Worm (Caenorhabditis elegans) whole organism, early embryonic: ENCODE measurements around the gene F22E5.9.

ENCODE experiments used
- B0310.2 ChIP-seq: sonication (generic microtip); optimal IDR thresholded peaks from 2 replicates; lab custom pipeline; 2016; ENCODE audit warnings: mild to moderate bottlenecking, missing genetic modification characterization, missing compliant biosample characterization
- F13C5.2 ChIP-seq: sonication (generic microtip); optimal IDR thresholded peaks from 2 replicates; lab custom pipeline; 2017; ENCODE audit warnings: mild to moderate bottlenecking, missing genetic modification characterization, inconsistent platforms, missing compliant biosample characterization
- aly-1 ChIP-seq: sonication (generic microtip); optimal IDR thresholded peaks from 2 replicates; lab custom pipeline; 2016; ENCODE audit warnings: missing genetic modification characterization, missing compliant biosample characterization
- ama-1 ChIP-seq: fragments of 150-350 bp; optimal IDR thresholded peaks from 2 replicates; lab custom pipeline; 2014
- ceh-13 ChIP-seq: fragments of 200-800 bp; sonication (Bioruptor generic); optimal IDR thresholded peaks from 2 replicates; lab custom pipeline; 2018; ENCODE audit warnings: mild to moderate bottlenecking, missing genetic modification characterization, missing compliant biosample characterization
- ceh-36 ChIP-seq: sonication (generic microtip); optimal IDR thresholded peaks from 2 replicates; lab custom pipeline; 2016; ENCODE audit warnings: missing genetic modification characterization, inconsistent platforms, missing compliant biosample characterization
- ets-7 ChIP-seq: sonication (generic microtip); optimal IDR thresholded peaks from 2 replicates; lab custom pipeline; 2016; ENCODE audit warnings: missing genotype, missing genetic modification characterization, missing compliant biosample characterization
- flt-1 ChIP-seq: fragments of 200-800 bp; sonication (Bioruptor generic); IDR thresholded peaks from 2 replicates; pipeline ENCODE4 v1.3.6; 2022; ENCODE audit warnings: missing genetic modification characterization, missing compliant biosample characterization
- hmg-4 ChIP-seq: fragments of 200-800 bp; sonication (Bioruptor generic); optimal IDR thresholded peaks from 2 replicates; lab custom pipeline; 2018; ENCODE audit warnings: mild to moderate bottlenecking, missing genetic modification characterization, missing compliant biosample characterization
- hnd-1 ChIP-seq: sonication (generic microtip); optimal IDR thresholded peaks from 2 replicates; lab custom pipeline; 2016; ENCODE audit warnings: missing genetic modification characterization, missing compliant biosample characterization
- pes-1 ChIP-seq: fragments of 200-800 bp; sonication (Bioruptor generic); IDR thresholded peaks from 2 replicates; pipeline ENCODE4 v1.3.6; 2022; ENCODE audit warnings: missing genetic modification reagents, missing genetic modification characterization, missing compliant biosample characterization
- sea-1 ChIP-seq: fragments of 200-800 bp; sonication (Bioruptor generic); conservative IDR thresholded peaks from 2 replicates; pipeline ENCODE4 v1.3.6; 2022; ENCODE audit warnings: missing genetic modification characterization, missing compliant biosample characterization
- tbx-11 ChIP-seq: fragments of 200-800 bp; sonication (Bioruptor generic); IDR thresholded peaks from 2 replicates; pipeline ENCODE4 v1.3.6; 2022; ENCODE audit warnings: missing genetic modification characterization, missing compliant biosample characterization
- tbx-37 ChIP-seq: fragments of 200-800 bp; sonication (Bioruptor generic); conservative IDR thresholded peaks from 2 replicates; pipeline ENCODE4 v1.3.6; 2022; ENCODE audit warnings: missing genetic modification reagents, missing genetic modification characterization, missing compliant biosample characterization

ce11 chrII:2600931-2601330 is 37.3 kb upstream of the F22E5.9 start:
- TF ChIP-seq ceh-36 (tag; lab: Kevin White, UChicago): no peak
- TF ChIP-seq pes-1 (GFP tag; lab: Robert Waterston, UW): no peak
- TF ChIP-seq hmg-4 (GFP tag; lab: Kevin White, UChicago): no peak
- no peak for TF ChIP-seq ama-1 (lab: Kevin White, UChicago)
- no peak for TF ChIP-seq ets-7 (tag; lab: Kevin White, UChicago)
- TF ChIP-seq hnd-1: no peak
- TF ChIP-seq B0310.2 (tag; lab: Kevin White, UChicago): no peak
- TF ChIP-seq tbx-11 (GFP tag; lab: Robert Waterston, UW): no peak
- no peak for TF ChIP-seq flt-1 (GFP tag; lab: Robert Waterston, UW)
- no peak for TF ChIP-seq aly-1 (tag; lab: Kevin White, UChicago)
- no peak for TF ChIP-seq ceh-13 (GFP tag; lab: Kevin White, UChicago)
- TF ChIP-seq sea-1 (GFP tag; lab: Robert Waterston, UW): no peak
- no peak for TF ChIP-seq tbx-37 (GFP tag; lab: Robert Waterston, UW)
- TF ChIP-seq F13C5.2: no peak
